Worm (Caenorhabditis elegans) whole organism, L4/young adult: ENCODE results near the gene pqn-73.

Source experiments
- W03F9.2 ChIP-seq: fragments of 150-350 bp; optimal IDR thresholded peaks from 2 replicates; lab custom pipeline; 2014; ENCODE audit warnings: missing biosample characterization, missing genetic modification characterization
- dao-5 ChIP-seq: sonication (generic microtip); optimal IDR thresholded peaks from 2 replicates; lab custom pipeline; 2016; ENCODE audit warnings: missing genotype, missing genetic modification characterization, moderate library complexity, missing compliant biosample characterization
- him-1 ChIP-seq: sonication (generic microtip); optimal IDR thresholded peaks from 2 replicates; lab custom pipeline; 2016; ENCODE audit warnings: missing genotype, missing genetic modification reagents, missing genetic modification characterization, missing compliant biosample characterization

DNA sequence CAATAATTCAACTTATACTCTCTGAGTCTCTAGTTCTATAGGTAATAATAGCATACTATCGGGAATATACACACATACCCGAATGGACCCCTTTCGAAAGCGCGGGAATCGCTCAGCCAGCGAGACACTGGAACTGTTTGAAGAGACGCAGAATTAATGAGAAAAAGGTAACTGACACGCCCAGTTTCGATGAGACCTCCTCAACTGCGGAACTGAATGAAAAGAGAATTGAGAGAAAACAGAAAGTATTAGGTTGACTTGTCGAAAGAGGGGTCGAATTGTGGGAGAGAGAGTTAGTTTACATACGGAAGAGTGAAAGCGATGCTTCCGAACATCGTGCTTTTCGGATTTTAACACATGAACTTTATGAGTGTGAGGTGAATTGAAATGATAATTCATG lies 8.5 kb upstream of the pqn-73 start:
- TF ChIP-seq dao-5 (tag; lab: Kevin White, UChicago) (no peak), him-1 (tag; lab: Kevin White, UChicago) (no peak), W03F9.2 (tag; lab: Kevin White, UChicago) (no peak)
